Fruit fly (Drosophila melanogaster): ENCODE results near the gene hoe1.

hoe1 gene

dm6 chr2L:4915715-4916153 is 16.4 kb downstream of the hoe1 start (continued):
- TF ChIP-seq phol (tag; optimal IDR thresholded peaks at IDR 0.05) (peak; percentile 61), CG4328 (GFP tag; optimal IDR thresholded peaks at IDR 0.05) (no peak), salm (tag; optimal IDR thresholded peaks at IDR 0.05) (no peak), GATAe (GFP tag; conservative IDR thresholded peaks at IDR 0.05) (no peak), mld (GFP tag; IDR thresholded peaks at IDR 0.05; ENCODE audit: partially characterized antibody) (no peak), Poxn (GFP tag; IDR thresholded peaks at IDR 0.05) (no peak), CG15696 (tag; optimal IDR thresholded peaks at IDR 0.05) (peak; percentile 26), chm (GFP tag; IDR thresholded peaks at IDR 0.05) (no peak), CG18476 (GFP tag; optimal IDR thresholded peaks at IDR 0.05) (no peak), CG5953 (GFP tag; IDR thresholded peaks at IDR 0.05) (no peak), Deaf1 (tag; optimal IDR thresholded peaks at IDR 0.05) (no peak), CG30403 (GFP tag; optimal IDR thresholded peaks at IDR 0.05) (no peak), pzg (GFP tag; optimal IDR thresholded peaks at IDR 0.05) (no peak), danr (GFP tag; IDR thresholded peaks at IDR 0.05) (no peak), Sox102F (GFP tag; optimal IDR thresholded peaks at IDR 0.05) (peak; percentile 39), CG17361 (GFP tag; IDR thresholded peaks at IDR 0.05) (peak; percentile 67), Kr (GFP tag; optimal IDR thresholded peaks at IDR 0.05) (no peak), dmrt99B (tag; optimal IDR thresholded peaks at IDR 0.05) (peak; percentile 51), cad (GFP tag; optimal IDR thresholded peaks at IDR 0.05) (no peak)

dm6 chr2L:4907986-4908385 is 24.2 kb downstream of the hoe1 start:
- TF ChIP-seq toy (GFP tag; IDR thresholded peaks at IDR 0.05), result no peak
- TF ChIP-seq Fer3 (tag; optimal IDR thresholded peaks at IDR 0.05), result peak; percentile 74
- TF ChIP-seq D (optimal IDR thresholded peaks at IDR 0.05), result no peak
- TF ChIP-seq D (GFP tag; optimal IDR thresholded peaks at IDR 0.05), result peak; percentile 60
- peak; percentile 65; the same call in 1 of the 3 replicates for TF ChIP-seq H15 (GFP tag; IDR thresholded peaks at IDR 0.05)
- peak; percentile 74 for TF ChIP-seq CG2875 (GFP tag; optimal IDR thresholded peaks at IDR 0.05)
- TF ChIP-seq disco-r (GFP tag; optimal IDR thresholded peaks at IDR 0.05), result no peak
- TF ChIP-seq CG9609 (GFP tag; optimal IDR thresholded peaks at IDR 0.05), result no peak
- no peak for TF ChIP-seq Bdp1 (GFP tag; optimal IDR thresholded peaks at IDR 0.05)
- TF ChIP-seq CG8281 (tag; optimal IDR thresholded peaks at IDR 0.05), result peak; percentile 59
- TF ChIP-seq bbx (GFP tag; IDR thresholded peaks at IDR 0.05; ENCODE audit: partially characterized antibody), result no peak
- TF ChIP-seq Dll (GFP tag; IDR thresholded peaks at IDR 0.05; ENCODE audit: partially characterized antibody), result no peak
- peak; percentile 36 for TF ChIP-seq CG6254 (GFP tag; optimal IDR thresholded peaks at IDR 0.05)
- TF ChIP-seq Antp (GFP tag; optimal IDR thresholded peaks at IDR 0.05), result no peak
- no peak for TF ChIP-seq pita (GFP tag; optimal IDR thresholded peaks at IDR 0.05)
- no peak; the same call in 1 of the 2 replicates for TF ChIP-seq ara (GFP tag; IDR thresholded peaks at IDR 0.05)
- TF ChIP-seq tup (GFP tag; optimal IDR thresholded peaks at IDR 0.05), result no peak
- TF ChIP-seq CG10959 (GFP tag; IDR thresholded peaks at IDR 0.05), result no peak
- peak; percentile 30; the same call in 1 of the 3 replicates for TF ChIP-seq otp (GFP tag; IDR thresholded peaks at IDR 0.05)
- TF ChIP-seq CG3065 (GFP tag; optimal IDR thresholded peaks at IDR 0.05), result no peak
- TF ChIP-seq pnt (GFP tag; optimal IDR thresholded peaks at IDR 0.05), result no peak
- TF ChIP-seq sug (tag; optimal IDR thresholded peaks at IDR 0.05), result peak; percentile 30
- no peak for TF ChIP-seq fd102C (GFP tag; optimal IDR thresholded peaks at IDR 0.05)
- TF ChIP-seq CG18764 (GFP tag; optimal IDR thresholded peaks at IDR 0.05), result peak; percentile 41
- TF ChIP-seq GATAe (GFP tag; conservative IDR thresholded peaks at IDR 0.05), result no peak
- TF ChIP-seq salm (tag; optimal IDR thresholded peaks at IDR 0.05), result peak; percentile 73
- no peak for TF ChIP-seq crc (GFP tag; optimal IDR thresholded peaks at IDR 0.05)
- TF ChIP-seq CG16815 (GFP tag; optimal IDR thresholded peaks at IDR 0.05), result no peak
- TF ChIP-seq CG7372 (GFP tag; IDR thresholded peaks at IDR 0.05), result peak; percentile 31; the same call in 1 of the 2 replicates
- TF ChIP-seq ftz-f1 (GFP tag; optimal IDR thresholded peaks at IDR 0.05), result no peak
- no peak for TF ChIP-seq CG9215 (GFP tag; IDR thresholded peaks at IDR 0.05)
- no peak for TF ChIP-seq btn (GFP tag; optimal IDR thresholded peaks at IDR 0.05)
- TF ChIP-seq insv (GFP tag; optimal IDR thresholded peaks at IDR 0.05), result no peak
- TF ChIP-seq CG10209 (GFP tag; optimal IDR thresholded peaks at IDR 0.05), result peak; percentile 73

Data from whole organism, embryonic.